Worm (Caenorhabditis elegans) whole organism, mixed stage, embryonic: ENCODE measurements around the gene Y41D4A.4.

Source experiments
- nhr-237 ChIP-seq: fragments of 150-350 bp; optimal IDR thresholded peaks from 2 replicates; lab custom pipeline; 2014; ENCODE audit warnings: missing biosample characterization, missing genetic modification characterization
- nhr-28 ChIP-seq: fragments of 150-350 bp; optimal IDR thresholded peaks from 2 replicates; lab custom pipeline; 2014; ENCODE audit warnings: missing biosample characterization, missing genetic modification characterization
- pha-4 ChIP-seq: fragments of 150-350 bp; optimal IDR thresholded peaks from 2 replicates; lab custom pipeline; 2018; ENCODE audit warnings: missing biosample characterization, missing genetic modification reagents, missing genetic modification characterization
- unc-62 ChIP-seq: fragments of 150-350 bp; optimal IDR thresholded peaks from 2 replicates; lab custom pipeline; 2014; ENCODE audit warnings: missing biosample characterization, missing genetic modification reagents, missing genetic modification characterization

- no peak for TF ChIP-seq nhr-28 (tag; lab: Kevin White, UChicago)
- TF ChIP-seq pha-4 (tag; lab: Kevin White, UChicago): peak; percentile 1
- TF ChIP-seq nhr-237 (tag; lab: Kevin White, UChicago): peak; percentile 5
- TF ChIP-seq unc-62 (GFP tag; lab: Kevin White, UChicago): no peak
Observed at ce11 chrIV:1738324-1738730, 7.5 kb upstream of the Y41D4A.4 start.
